Worm (Caenorhabditis elegans) whole organism, L4 larva: ENCODE results near the gene cex-1.
A peak's percentile ranks its signal among the peaks of the same experiment; 100 is the strongest.

Experiments used
- F26F4.8 ChIP-seq: fragments of 200-800 bp; sonication (Bioruptor generic); conservative IDR thresholded peaks from 2 replicates; pipeline ENCODE4 v1.3.6; 2022; ENCODE audit warnings: missing genetic modification characterization, missing compliant biosample characterization
- F44E2.7 ChIP-seq: fragments of 200-800 bp; sonication (Bioruptor generic); IDR thresholded peaks from 2 replicates; pipeline ENCODE4 v2.1.2; 2022; ENCODE audit warnings: missing genetic modification characterization, missing compliant biosample characterization
- F49E8.2 ChIP-seq: sonication (generic microtip); optimal IDR thresholded peaks from 2 replicates; lab custom pipeline; 2016; ENCODE audit warnings: missing compliant biosample characterization, mild to moderate bottlenecking, missing genetic modification characterization, borderline replicate concordance
- T20F7.1 ChIP-seq: fragments of 200-800 bp; sonication (Bioruptor generic); optimal IDR thresholded peaks from 2 replicates; lab custom pipeline; 2018; ENCODE audit warnings: mild to moderate bottlenecking, missing genetic modification characterization, missing compliant biosample characterization
- Y105C5A.15 ChIP-seq: fragments of 200-800 bp; sonication (Bioruptor generic); IDR thresholded peaks from 2 replicates; pipeline ENCODE4 v1.3.6; 2022; ENCODE audit warnings: missing genetic modification characterization, missing compliant biosample characterization
- Y5F2A.4 ChIP-seq: fragments of 200-800 bp; sonication (Bioruptor generic); optimal IDR thresholded peaks from 2 replicates; lab custom pipeline; 2018; ENCODE audit warnings: mild to moderate bottlenecking, missing genetic modification characterization, missing compliant biosample characterization
- ZK546.5 ChIP-seq, 2 experiments: sonication (generic microtip); optimal IDR thresholded peaks; 2 replicates each; lab custom pipeline; 2017; ENCODE audit warnings: missing biosample characterization in 2 of 2, missing genetic modification characterization in 2 of 2
- arid-1 ChIP-seq: fragments of 200-800 bp; sonication (Bioruptor generic); conservative IDR thresholded peaks from 2 replicates; pipeline ENCODE4 v1.3.6; 2022; ENCODE audit warnings: missing genetic modification reagents, missing genetic modification characterization, missing compliant biosample characterization
- attf-4 ChIP-seq: sonication (generic microtip); optimal IDR thresholded peaks from 3 replicates; lab custom pipeline; 2017; ENCODE audit warnings: missing biosample characterization, missing genetic modification characterization
- ceh-20 ChIP-seq: fragments of 200-800 bp; sonication (Bioruptor generic); IDR thresholded peaks from 2 replicates; pipeline ENCODE4 v1.3.6; 2022; ENCODE audit warnings: missing genetic modification reagents, missing genetic modification characterization, missing compliant biosample characterization
- ceh-32 ChIP-seq: sonication (generic microtip); optimal IDR thresholded peaks from 2 replicates; lab custom pipeline; 2016; ENCODE audit warnings: mild to moderate bottlenecking, missing genetic modification characterization, missing compliant biosample characterization; ENCODE audit not compliant: poor library complexity
- ceh-82 ChIP-seq: sonication (generic microtip); optimal IDR thresholded peaks from 2 replicates; lab custom pipeline; 2017; ENCODE audit warnings: missing biosample characterization, missing genetic modification characterization
- ces-1 ChIP-seq: fragments of 150-350 bp; sonication (generic microtip); optimal IDR thresholded peaks from 4 replicates; lab custom pipeline; 2014; ENCODE audit warnings: missing biosample characterization, missing genetic modification reagents, missing genetic modification characterization
- ctbp-1 ChIP-seq: fragments of 200-800 bp; sonication (Bioruptor generic); IDR thresholded peaks from 2 replicates; pipeline ENCODE4 v1.3.6; 2022; ENCODE audit warnings: missing genetic modification reagents, missing genetic modification characterization, missing compliant biosample characterization
- daf-16 ChIP-seq, 3 experiments: sonication (generic microtip); optimal IDR thresholded peaks; 2 replicates each; lab custom pipeline; 2016 to 2017; ENCODE audit warnings: missing genetic modification characterization in 3 of 3, missing genetic modification reagents in 3 of 3, mild to moderate bottlenecking in 2 of 3, missing compliant biosample characterization in 2 of 3, missing biosample characterization in 1 of 3, moderate library complexity in 1 of 3
- daf-8 ChIP-seq: fragments of 200-800 bp; sonication (Bioruptor generic); IDR thresholded peaks from 2 replicates; pipeline ENCODE4 v1.3.6; 2022; ENCODE audit warnings: missing genetic modification characterization, missing compliant biosample characterization
- dmd-6 ChIP-seq: fragments of 200-800 bp; sonication (Bioruptor generic); IDR thresholded peaks from 2 replicates; pipeline ENCODE4 v1.3.6; 2022; ENCODE audit warnings: missing genetic modification reagents, missing genetic modification characterization, missing compliant biosample characterization
- dpl-1 ChIP-seq: fragments of 150-350 bp; optimal IDR thresholded peaks from 2 replicates; lab custom pipeline; 2014; ENCODE audit warnings: missing biosample characterization, missing genetic modification reagents, missing genetic modification characterization
- duxl-1 ChIP-seq: sonication (generic microtip); optimal IDR thresholded peaks from 2 replicates; lab custom pipeline; 2016; ENCODE audit warnings: mild to moderate bottlenecking, missing genetic modification characterization, moderate library complexity, missing compliant biosample characterization; ENCODE audit not compliant: poor library complexity
- egl-27 ChIP-seq: sonication (generic microtip); optimal IDR thresholded peaks from 3 replicates; lab custom pipeline; 2017; ENCODE audit warnings: missing biosample characterization, missing genetic modification reagents, missing genetic modification characterization
- fkh-10 ChIP-seq: fragments of 150-350 bp; optimal IDR thresholded peaks from 2 replicates; lab custom pipeline; 2014; ENCODE audit warnings: missing biosample characterization, missing genetic modification reagents, missing genetic modification characterization
- hlh-11 ChIP-seq: fragments of 200-800 bp; sonication (Bioruptor generic); optimal IDR thresholded peaks from 2 replicates; lab custom pipeline; 2018; ENCODE audit warnings: mild to moderate bottlenecking, missing genetic modification characterization, missing compliant biosample characterization
- hlh-30 ChIP-seq: sonication (generic microtip); optimal IDR thresholded peaks from 2 replicates; lab custom pipeline; 2017; ENCODE audit warnings: antibody characterized with exemption, mild to moderate bottlenecking, missing genetic modification characterization, missing compliant biosample characterization; ENCODE audit not compliant: insufficient read depth
- lim-7 ChIP-seq: fragments of 200-800 bp; sonication (Bioruptor generic); IDR thresholded peaks from 2 replicates; pipeline ENCODE4 v1.3.6; 2022; ENCODE audit warnings: missing genetic modification characterization, missing compliant biosample characterization
- lin-13 ChIP-seq: fragments of 150-350 bp; optimal IDR thresholded peaks from 2 replicates; lab custom pipeline; 2014; ENCODE audit warnings: missing biosample characterization, missing genetic modification reagents, missing genetic modification characterization
- lin-29 ChIP-seq: fragments of 200-800 bp; sonication (Bioruptor generic); IDR thresholded peaks from 2 replicates; pipeline ENCODE4 v1.3.6; 2022; ENCODE audit warnings: missing genetic modification reagents, missing genetic modification characterization, missing compliant biosample characterization
- lin-38 ChIP-seq: fragments of 200-800 bp; sonication (Bioruptor generic); IDR thresholded peaks from 2 replicates; pipeline ENCODE4 v1.3.6; 2022; ENCODE audit warnings: missing genetic modification reagents, missing genetic modification characterization, missing compliant biosample characterization
- mes-2 ChIP-seq: sonication (generic microtip); optimal IDR thresholded peaks from 2 replicates; lab custom pipeline; 2016; ENCODE audit warnings: missing genotype, mild to moderate bottlenecking, missing genetic modification characterization, missing compliant biosample characterization; ENCODE audit not compliant: poor library complexity, severe bottlenecking
- mxl-2 ChIP-seq: fragments of 200-800 bp; sonication (Bioruptor generic); conservative IDR thresholded peaks from 2 replicates; pipeline ENCODE4 v1.3.6; 2022; ENCODE audit warnings: missing genetic modification reagents, missing genetic modification characterization, missing compliant biosample characterization
- nhr-10 ChIP-seq: fragments of 150-350 bp; optimal IDR thresholded peaks from 2 replicates; lab custom pipeline; 2014; ENCODE audit warnings: missing biosample characterization, missing genetic modification characterization
- nhr-11 ChIP-seq: fragments of 150-350 bp; optimal IDR thresholded peaks from 2 replicates; lab custom pipeline; 2014; ENCODE audit warnings: missing biosample characterization, missing genetic modification characterization
- nhr-111 ChIP-seq: fragments of 200-800 bp; sonication (Bioruptor generic); optimal IDR thresholded peaks from 2 replicates; lab custom pipeline; 2018; ENCODE audit warnings: mild to moderate bottlenecking, missing genetic modification characterization, missing compliant biosample characterization
- nhr-25 ChIP-seq: sonication (generic microtip); optimal IDR thresholded peaks from 2 replicates; lab custom pipeline; 2017; ENCODE audit warnings: missing genetic modification characterization, mild to moderate bottlenecking, missing compliant biosample characterization, antibody characterized with exemption, moderate library complexity, borderline replicate concordance; ENCODE audit not compliant: insufficient read depth
- nhr-28 ChIP-seq: fragments of 150-350 bp; optimal IDR thresholded peaks from 2 replicates; lab custom pipeline; 2014; ENCODE audit warnings: missing biosample characterization, missing genetic modification characterization
- nhr-48 ChIP-seq: sonication (generic microtip); optimal IDR thresholded peaks from 2 replicates; lab custom pipeline; 2016; ENCODE audit warnings: mild to moderate bottlenecking, missing genetic modification characterization, missing compliant biosample characterization
- pha-4 ChIP-seq, 2 experiments: fragments of 150-350 bp in 1 of 2; fragments of 200-800 bp in 1 of 2; sonication (Bioruptor generic) in 1 of 2; IDR thresholded peaks in 1 of 2; optimal IDR thresholded peaks in 1 of 2; 2 replicates each; pipeline versions ENCODE4 v1.3.6 to Lab custom; 2014 to 2022; ENCODE audit warnings: missing genetic modification characterization in 2 of 2, missing genetic modification reagents in 2 of 2, missing biosample characterization in 1 of 2, missing compliant biosample characterization in 1 of 2
- snpc-1.2 ChIP-seq: fragments of 200-800 bp; sonication (Bioruptor generic); IDR thresholded peaks from 2 replicates; pipeline ENCODE4 v1.3.6; 2022; ENCODE audit warnings: missing genetic modification reagents, missing genetic modification characterization, missing compliant biosample characterization
- tra-1 ChIP-seq: fragments of 200-800 bp; sonication (Bioruptor generic); IDR thresholded peaks from 2 replicates; pipeline ENCODE4 v1.3.6; 2022; ENCODE audit warnings: missing genetic modification reagents, missing genetic modification characterization, missing compliant biosample characterization
- unc-130 ChIP-seq: sonication (generic microtip); optimal IDR thresholded peaks from 2 replicates; lab custom pipeline; 2016; ENCODE audit warnings: missing genetic modification reagents, missing genetic modification characterization, missing compliant biosample characterization
- unc-39 ChIP-seq: sonication (generic microtip); optimal IDR thresholded peaks from 2 replicates; lab custom pipeline; 2017; ENCODE audit warnings: missing biosample characterization, missing genetic modification characterization
- unc-62 ChIP-seq, 3 experiments: fragments of 150-350 bp in 1 of 3; sonication (generic microtip); optimal IDR thresholded peaks in 2 of 3; peaks in 1 of 3; 1 replicate in 1 of 3; 2 replicates in 2 of 3; lab custom pipeline; 2014 to 2017; ENCODE audit warnings: missing biosample characterization in 3 of 3, missing genetic modification characterization in 3 of 3, missing genetic modification reagents in 3 of 3, missing genotype in 1 of 3
- vab-7 ChIP-seq: fragments of 200-800 bp; sonication (Bioruptor generic); IDR thresholded peaks from 2 replicates; pipeline ENCODE4 v1.3.6; 2022; ENCODE audit warnings: missing genetic modification reagents, missing genetic modification characterization, missing compliant biosample characterization
- zip-2 ChIP-seq: fragments of 150-350 bp; optimal IDR thresholded peaks from 2 replicates; lab custom pipeline; 2014; ENCODE audit warnings: missing biosample characterization, missing genetic modification characterization
- ztf-11 ChIP-seq: fragments of 150-350 bp; optimal IDR thresholded peaks from 2 replicates; lab custom pipeline; 2014; ENCODE audit warnings: missing biosample characterization, missing genetic modification characterization

cex-1 gene

DNA sequence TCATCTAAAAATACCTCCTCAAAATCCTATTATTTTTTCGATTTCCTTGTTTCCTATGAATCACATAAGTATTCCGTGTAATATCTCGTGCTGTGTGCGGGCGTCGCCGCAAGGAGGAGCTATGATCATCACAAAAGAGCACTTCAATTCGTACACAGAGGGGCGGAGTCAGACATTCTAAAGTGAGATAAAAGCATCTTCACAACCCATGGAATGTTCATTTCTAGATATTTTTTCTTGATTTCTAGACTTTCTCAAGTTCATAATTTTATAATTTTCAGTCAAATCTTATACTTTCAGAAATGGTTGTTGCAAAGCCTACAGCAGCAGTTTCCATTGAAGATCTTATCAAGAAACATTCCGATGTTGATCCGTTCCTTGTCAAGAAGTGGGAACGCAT, at the start of gene cex-1:
TSS of gene cex-1 (plus strand) at position 301 of the 400 bp plus-strand sequence.
- TF ChIP-seq Y5F2A.4 (GFP tag; lab: Kevin White, UChicago), result no peak
- TF ChIP-seq ces-1 (GFP tag; lab: Kevin White, UChicago), result no peak
- no peak for TF ChIP-seq unc-39
- no peak for TF ChIP-seq egl-27 (tag; lab: Kevin White, UChicago)
- no peak for TF ChIP-seq nhr-11 (tag; lab: Kevin White, UChicago)
- no peak for TF ChIP-seq hlh-30 (tag; lab: Kevin White, UChicago)
- no peak for TF ChIP-seq arid-1 (GFP tag; lab: Robert Waterston, UW)
- no peak for TF ChIP-seq ceh-82
- TF ChIP-seq ceh-20 (GFP tag; lab: Robert Waterston, UW), result no peak
- no peak for TF ChIP-seq ztf-11
- TF ChIP-seq tra-1 (GFP tag; lab: Robert Waterston, UW), result no peak
- TF ChIP-seq attf-4, result no peak

- no peak for TF ChIP-seq ceh-32
- peak; percentile 2 for TF ChIP-seq nhr-28 (tag; lab: Kevin White, UChicago)
- TF ChIP-seq F49E8.2, result no peak
- no peak for TF ChIP-seq daf-16 (GFP tag; optimal IDR thresholded peaks at IDR 0.05; lab: Kevin White, UChicago)
- peak; percentile 61 for TF ChIP-seq daf-16 (tag; optimal IDR thresholded peaks at IDR 0.05; lab: Kevin White, UChicago)
- peak; percentile 11 for TF ChIP-seq hlh-11
Observed at ce11 chrII:5398779-5399178, 48.7 kb upstream of the cex-1 start, which contains the start of gene fbxl-3. TSS of gene fbxl-3 (minus strand) at chrII:5398902.

DNA sequence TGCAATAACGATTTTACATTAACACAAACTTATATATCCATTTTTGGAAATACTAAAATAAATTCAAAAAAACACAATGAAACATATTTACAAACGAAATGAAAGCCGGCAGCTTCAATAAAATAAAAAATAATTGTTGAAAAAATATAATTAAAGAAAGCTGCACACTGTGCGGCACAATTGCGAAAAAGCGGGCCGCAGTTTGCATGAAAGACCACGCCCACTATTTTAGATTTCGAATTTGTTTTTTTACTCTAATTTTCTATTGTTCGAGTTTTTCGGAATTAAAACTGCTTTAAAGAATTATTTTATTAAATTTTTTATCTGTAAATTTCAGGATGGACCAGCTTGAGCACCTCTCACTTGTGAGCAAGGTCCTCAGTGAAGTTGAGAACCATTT, 48.3 kb upstream of the cex-1 start, which contains the start of gene mog-5:
TSS of gene mog-5 (plus strand) at position 338 of the 400 bp plus-strand sequence.
- TF ChIP-seq duxl-1 (tag; lab: Kevin White, UChicago), result no peak
- no peak for TF ChIP-seq T20F7.1 (GFP tag; lab: Kevin White, UChicago)
- no peak for TF ChIP-seq nhr-48 (tag; lab: Kevin White, UChicago)
- TF ChIP-seq fkh-10 (GFP tag; lab: Kevin White, UChicago), result no peak
- no peak for TF ChIP-seq ZK546.5 (tag; optimal IDR thresholded peaks at IDR 0.05; lab: Kevin White, UChicago)
- peak; percentile 77 for TF ChIP-seq mes-2 (tag; lab: Kevin White, UChicago)
- no peak for TF ChIP-seq nhr-10 (tag; lab: Kevin White, UChicago)
- TF ChIP-seq hlh-30 (tag; lab: Kevin White, UChicago), result peak; percentile 23
- TF ChIP-seq ctbp-1 (GFP tag; lab: Robert Waterston, UW), result no peak
- no peak for TF ChIP-seq F44E2.7 (GFP tag; lab: Robert Waterston, UW)
- TF ChIP-seq zip-2, result no peak
- TF ChIP-seq F26F4.8, result no peak
- no peak for TF ChIP-seq lin-13 (GFP tag; lab: Kevin White, UChicago)
- TF ChIP-seq Y105C5A.15 (GFP tag; lab: Robert Waterston, UW), result no peak
- TF ChIP-seq nhr-111 (GFP tag; lab: Kevin White, UChicago), result no peak
- no peak for TF ChIP-seq daf-8 (GFP tag; lab: Robert Waterston, UW)
- no peak for TF ChIP-seq snpc-1.2 (GFP tag; lab: Robert Waterston, UW)
- peak; percentile 40; the same call in 1 of the 2 replicates for TF ChIP-seq lin-38
- no peak for TF ChIP-seq pha-4 (GFP tag; IDR thresholded peaks at IDR 0.05; lab: Robert Waterston, UW)
- peak; percentile 25 for TF ChIP-seq pha-4 (tag; optimal IDR thresholded peaks at IDR 0.05; lab: Kevin White, UChicago)
- TF ChIP-seq dpl-1 (GFP tag; lab: Kevin White, UChicago), result peak; percentile 26
- no peak for TF ChIP-seq unc-62 (GFP tag; optimal IDR thresholded peaks at IDR 0.05 in 1 of 2; lab: Kevin White, UChicago)
- TF ChIP-seq unc-62 (tag; optimal IDR thresholded peaks at IDR 0.05; lab: Kevin White, UChicago), result no peak
- no peak for TF ChIP-seq unc-130
- no peak for TF ChIP-seq lim-7 (GFP tag; lab: Robert Waterston, UW)
- no peak for TF ChIP-seq lin-29 (GFP tag; lab: Robert Waterston, UW)
- no peak for TF ChIP-seq dmd-6 (GFP tag; lab: Robert Waterston, UW)
- TF ChIP-seq nhr-25 (tag; lab: Kevin White, UChicago), result no peak
- no peak for TF ChIP-seq vab-7 (GFP tag; lab: Robert Waterston, UW)
- no peak for TF ChIP-seq mxl-2 (GFP tag; lab: Robert Waterston, UW)
